Fruit fly (Drosophila melanogaster) whole organism, embryonic: ENCODE data around the gene Kyat.

Source experiments
- Awh ChIP-seq: fragments of 200-800 bp; sonication (Bioruptor generic); IDR thresholded peaks from 2 replicates; pipeline ENCODE4, ENCODE4 v1.3.6; 2022; ENCODE audit warnings: missing biosample characterization, missing genetic modification characterization
- Blimp-1 ChIP-seq: fragments of 200-800 bp; sonication (Bioruptor generic); optimal IDR thresholded peaks from 3 replicates; lab custom pipeline; 2018; ENCODE audit warnings: missing biosample characterization, missing genetic modification characterization, mild to moderate bottlenecking, moderate library complexity, missing genetic modification reagents
- CG11093 ChIP-seq: fragments of 200-800 bp; sonication (Bioruptor generic); IDR thresholded peaks from 3 replicates; pipeline ENCODE4 v1.3.6; 2022; ENCODE audit warnings: missing biosample characterization, missing genetic modification characterization
- CG11247 ChIP-seq: fragments of 200-800 bp; sonication (Bioruptor generic); IDR thresholded peaks from 2 replicates; pipeline ENCODE4 v1.3.6; 2022; ENCODE audit warnings: missing biosample characterization, missing genetic modification characterization
- CG11456 ChIP-seq: fragments of 200-800 bp; sonication (Bioruptor generic); IDR thresholded peaks from 3 replicates; pipeline ENCODE4 v1.3.6; 2022; ENCODE audit warnings: missing biosample characterization, missing genetic modification characterization
- CG12219 ChIP-seq: fragments of 200-800 bp; sonication (Bioruptor generic); optimal IDR thresholded peaks from 3 replicates; lab custom pipeline; 2018; ENCODE audit warnings: missing biosample characterization, mild to moderate bottlenecking, missing genetic modification characterization
- CG2678 ChIP-seq: fragments of 200-800 bp; sonication (Bioruptor generic); optimal IDR thresholded peaks from 3 replicates; lab custom pipeline; 2019; ENCODE audit warnings: missing biosample characterization, mild to moderate bottlenecking, missing genetic modification characterization, moderate library complexity
- CG32767 ChIP-seq: fragments of 200-800 bp; sonication (Bioruptor generic); IDR thresholded peaks from 2 replicates; pipeline ENCODE4 v1.3.6; 2022; ENCODE audit warnings: missing biosample characterization, missing genetic modification characterization
- CG34376 ChIP-seq: fragments of 200-800 bp; sonication (Bioruptor generic); optimal IDR thresholded peaks from 2 replicates; lab custom pipeline; 2018; ENCODE audit warnings: missing biosample characterization, mild to moderate bottlenecking, missing genetic modification characterization
- CG5245 ChIP-seq: fragments of 200-800 bp; sonication (Bioruptor generic); optimal IDR thresholded peaks from 3 replicates; lab custom pipeline; 2016; ENCODE audit warnings: missing biosample characterization, missing genetic modification characterization
- CG6272 ChIP-seq: fragments of 200-800 bp; sonication (Bioruptor generic); IDR thresholded peaks from 2 replicates; pipeline ENCODE4 v1.3.6; 2022; ENCODE audit warnings: missing biosample characterization, missing genetic modification characterization
- CG6689 ChIP-seq: fragments of 200-800 bp; sonication (Bioruptor generic); IDR thresholded peaks from 2 replicates; pipeline ENCODE4 v1.3.6; 2022; ENCODE audit warnings: missing biosample characterization, missing genetic modification characterization
- CG7357 ChIP-seq: fragments of 200-800 bp; sonication (Bioruptor generic); IDR thresholded peaks from 3 replicates; pipeline ENCODE4 v1.3.6; 2022; ENCODE audit warnings: missing biosample characterization, missing genetic modification characterization
- CG8290 ChIP-seq, 3 experiments: fragments of 200-800 bp; sonication (Bioruptor generic); optimal IDR thresholded peaks; 2 replicates each; lab custom pipeline; 2016 to 2019; ENCODE audit warnings: missing biosample characterization in 3 of 3, missing genetic modification characterization in 3 of 3, mild to moderate bottlenecking in 2 of 3, moderate library complexity in 1 of 3
- CG9215 ChIP-seq: fragments of 200-800 bp; sonication (Bioruptor generic); IDR thresholded peaks from 2 replicates; pipeline ENCODE4 v1.3.6; 2022; ENCODE audit warnings: missing biosample characterization, missing genetic modification characterization
- Ets65A ChIP-seq: fragments of 200-800 bp; sonication (Bioruptor generic); peaks from one replicate; lab custom pipeline; 2016; ENCODE audit warnings: missing biosample characterization, missing genetic modification characterization
- H2.0 ChIP-seq: fragments of 200-800 bp; sonication (Bioruptor generic); IDR thresholded peaks from 2 replicates; pipeline ENCODE4 v1.3.6; 2022; ENCODE audit warnings: missing biosample characterization, missing genetic modification characterization
- Hmx ChIP-seq: fragments of 200-800 bp; sonication (Bioruptor generic); optimal IDR thresholded peaks from 2 replicates; lab custom pipeline; 2016; ENCODE audit warnings: missing biosample characterization, missing genetic modification characterization
- Hr3 ChIP-seq: fragments of 200-800 bp; sonication (Bioruptor generic); optimal IDR thresholded peaks from 3 replicates; lab custom pipeline; 2016; ENCODE audit warnings: missing biosample characterization, missing genetic modification characterization
- Lim3 ChIP-seq: fragments of 200-800 bp; sonication (Bioruptor generic); IDR thresholded peaks from 2 replicates; pipeline ENCODE4 v1.3.6; 2022; ENCODE audit warnings: missing biosample characterization, missing genetic modification characterization
- Lpt ChIP-seq: fragments of >200 bp; optimal IDR thresholded peaks from 2 replicates; lab custom pipeline; 2018; ENCODE audit warnings: missing biosample characterization, missing genetic modification characterization
- Max ChIP-seq: fragments of 200-800 bp; sonication (Bioruptor generic); optimal IDR thresholded peaks from 2 replicates; lab custom pipeline; 2016; ENCODE audit warnings: missing biosample characterization, mild to moderate bottlenecking, missing genetic modification characterization
- Med ChIP-seq: fragments of 200-800 bp; sonication (Bioruptor generic); peaks from one replicate; lab custom pipeline; 2016; ENCODE audit warnings: missing biosample characterization, missing genetic modification characterization, mild to moderate bottlenecking, inconsistent platforms, moderate library complexity
- Meics ChIP-seq: fragments of 200-800 bp; sonication (Bioruptor generic); optimal IDR thresholded peaks from 2 replicates; lab custom pipeline; 2017; ENCODE audit warnings: missing biosample characterization, mild to moderate bottlenecking, missing genetic modification characterization
- Nf-YB ChIP-seq: fragments of 200-800 bp; sonication (Bioruptor generic); optimal IDR thresholded peaks from 3 replicates; lab custom pipeline; 2019; ENCODE audit warnings: missing biosample characterization, mild to moderate bottlenecking, missing genetic modification characterization, moderate library complexity
- Six4 ChIP-seq: fragments of 200-800 bp; sonication (Bioruptor generic); optimal IDR thresholded peaks from 2 replicates; lab custom pipeline; 2016; ENCODE audit warnings: missing biosample characterization, missing genetic modification characterization
- YL-1 ChIP-seq: fragments of 200-800 bp; sonication (Bioruptor generic); optimal IDR thresholded peaks from 3 replicates; lab custom pipeline; 2017; ENCODE audit warnings: missing biosample characterization, mild to moderate bottlenecking, missing genetic modification characterization
- ac ChIP-seq: fragments of 200-800 bp; sonication (Bioruptor generic); optimal IDR thresholded peaks from 3 replicates; lab custom pipeline; 2017; ENCODE audit warnings: missing biosample characterization, mild to moderate bottlenecking, missing genetic modification characterization
- bsh ChIP-seq, 2 experiments: fragments of 200-800 bp; sonication (Bioruptor generic); optimal IDR thresholded peaks; 2 replicates each; lab custom pipeline; 2017 to 2018; ENCODE audit warnings: mild to moderate bottlenecking in 2 of 2, missing biosample characterization in 2 of 2, missing genetic modification characterization in 2 of 2, moderate library complexity in 1 of 2
- cg ChIP-seq: fragments of 200-800 bp; sonication (Bioruptor generic); optimal IDR thresholded peaks from 3 replicates; lab custom pipeline; 2019; ENCODE audit warnings: missing biosample characterization, mild to moderate bottlenecking, missing genetic modification characterization, moderate library complexity
- chm ChIP-seq: fragments of 200-800 bp; sonication (Bioruptor generic); IDR thresholded peaks from 2 replicates; pipeline ENCODE4 v1.3.6; 2022; ENCODE audit warnings: missing biosample characterization, missing genetic modification characterization
- da ChIP-seq: fragments of 200-800 bp; sonication (Bioruptor generic); optimal IDR thresholded peaks from 2 replicates; lab custom pipeline; 2016; ENCODE audit warnings: missing biosample characterization, missing genetic modification characterization
- danr ChIP-seq: fragments of 200-800 bp; sonication (Bioruptor generic); IDR thresholded peaks from 2 replicates; pipeline ENCODE4 v1.3.6; 2022; ENCODE audit warnings: missing biosample characterization, missing genetic modification characterization
- dm ChIP-seq: fragments of 200-800 bp; sonication (Bioruptor generic); optimal IDR thresholded peaks from 3 replicates; lab custom pipeline; 2016; ENCODE audit warnings: missing biosample characterization, missing genetic modification characterization
- emc ChIP-seq: fragments of 200-800 bp; sonication (Bioruptor generic); optimal IDR thresholded peaks from 2 replicates; lab custom pipeline; 2016; ENCODE audit warnings: missing biosample characterization, missing genetic modification characterization
- exex ChIP-seq: fragments of 200-800 bp; sonication (Bioruptor generic); optimal IDR thresholded peaks from 4 replicates; lab custom pipeline; 2018; ENCODE audit warnings: missing biosample characterization, mild to moderate bottlenecking, missing genetic modification characterization, moderate library complexity
- hbn ChIP-seq: fragments of 200-800 bp; sonication (Bioruptor generic); IDR thresholded peaks from 2 replicates; pipeline ENCODE4 v1.3.6; 2022; ENCODE audit warnings: missing biosample characterization, missing genetic modification characterization; ENCODE audit not compliant: partially characterized antibody
- her ChIP-seq: fragments of 200-800 bp; sonication (Bioruptor generic); optimal IDR thresholded peaks from 2 replicates; lab custom pipeline; 2016; ENCODE audit warnings: missing biosample characterization, missing genetic modification characterization
- hkb ChIP-seq, 2 experiments: fragments of 200-800 bp in 1 of 2; fragments of >200 bp in 1 of 2; sonication (Bioruptor generic) in 1 of 2; IDR thresholded peaks in 1 of 2; optimal IDR thresholded peaks in 1 of 2; 2 replicates each; pipeline versions ENCODE4 v1.3.6 to Lab custom; 2017 to 2022; ENCODE audit warnings: missing biosample characterization in 1 of 2, missing genetic modification characterization in 1 of 2
- mam ChIP-seq: fragments of 200-800 bp; sonication (Bioruptor generic); optimal IDR thresholded peaks from 3 replicates; lab custom pipeline; 2016; ENCODE audit warnings: missing biosample characterization, missing genetic modification characterization
- otp ChIP-seq: fragments of 200-800 bp; sonication (Bioruptor generic); IDR thresholded peaks from 3 replicates; pipeline ENCODE4, ENCODE4 v1.3.6; 2022; ENCODE audit warnings: missing biosample characterization, missing genetic modification characterization
- prd ChIP-seq, 3 experiments: fragments of >200 bp in 2 of 3; fragments of 200-800 bp in 1 of 3; sonication (Bioruptor generic) in 1 of 3; optimal IDR thresholded peaks in 2 of 3; IDR thresholded peaks in 1 of 3; 2 replicates in 2 of 3; 3 replicates in 1 of 3; pipeline versions ENCODE4 v1.3.6 to Lab custom; 2017 to 2022; ENCODE audit warnings: missing biosample characterization in 1 of 3, missing genetic modification characterization in 1 of 3
- sc ChIP-seq, 3 experiments: fragments of >200 bp in 2 of 3; fragments of 200-800 bp in 1 of 3; sonication (Bioruptor generic) in 1 of 3; optimal IDR thresholded peaks; 2 replicates in 2 of 3; 3 replicates in 1 of 3; lab custom pipeline; 2017; ENCODE audit warnings: mild to moderate bottlenecking in 1 of 3, missing biosample characterization in 1 of 3, missing genetic modification characterization in 1 of 3, missing genetic modification reagents in 1 of 3
- sens-2 ChIP-seq: fragments of 200-800 bp; sonication (Bioruptor generic); IDR thresholded peaks from 2 replicates; pipeline ENCODE4 v1.3.6; 2022; ENCODE audit warnings: missing biosample characterization, missing genetic modification characterization
- so ChIP-seq: fragments of 200-800 bp; sonication (Bioruptor generic); IDR thresholded peaks from 3 replicates; pipeline ENCODE4 v1.3.6; 2022; ENCODE audit warnings: missing biosample characterization, missing genetic modification characterization
- trem ChIP-seq: fragments of 200-800 bp; optimal IDR thresholded peaks from 3 replicates; lab custom pipeline; 2019; ENCODE audit warnings: missing biosample characterization, mild to moderate bottlenecking, missing genetic modification characterization, moderate library complexity
- tup ChIP-seq: fragments of 200-800 bp; sonication (Bioruptor generic); optimal IDR thresholded peaks from 2 replicates; lab custom pipeline; 2016; ENCODE audit warnings: missing biosample characterization, mild to moderate bottlenecking, missing genetic modification characterization, moderate library complexity
- zen2 ChIP-seq: fragments of 200-800 bp; sonication (Bioruptor generic); IDR thresholded peaks from 3 replicates; pipeline ENCODE4 v1.3.6; 2022; ENCODE audit warnings: missing biosample characterization, missing genetic modification characterization; ENCODE audit not compliant: partially characterized antibody
- zf30C ChIP-seq: fragments of 200-800 bp; sonication (Bioruptor generic); optimal IDR thresholded peaks from 3 replicates; lab custom pipeline; 2018; ENCODE audit warnings: missing biosample characterization, mild to moderate bottlenecking, missing genetic modification characterization

Gene Kyat

DNA sequence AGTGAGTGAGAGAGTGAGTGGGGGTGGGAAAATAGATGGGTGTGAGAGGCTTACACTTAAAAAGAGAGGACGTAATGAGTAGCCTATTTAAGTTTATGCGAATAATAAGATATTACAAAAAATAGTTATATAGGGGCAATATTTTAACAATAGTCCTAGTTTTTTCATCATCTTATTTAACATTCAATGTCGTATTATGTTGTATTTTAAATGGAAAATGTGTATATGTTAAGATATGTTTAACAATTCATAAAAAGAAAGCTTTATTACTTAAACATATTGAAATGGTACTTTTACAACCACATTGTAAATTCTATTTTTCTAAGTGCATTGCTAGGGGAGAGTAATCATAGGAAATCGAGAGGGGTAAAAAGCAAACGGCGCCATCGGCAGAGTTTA is 48.3 kb downstream of the Kyat start (continued):
- TF ChIP-seq sc (optimal IDR thresholded peaks at IDR 0.05; lab: Kevin White, UChicago) = no peak
- peak; percentile 39 for TF ChIP-seq sc (GFP tag; optimal IDR thresholded peaks at IDR 0.05; lab: Kevin White, UChicago)
- TF ChIP-seq CG8290 (GFP tag; optimal IDR thresholded peaks at IDR 0.05; lab: Kevin White, UChicago) = peak; percentile 19
- no peak for TF ChIP-seq CG8290 (tag; optimal IDR thresholded peaks at IDR 0.05; lab: Kevin White, UChicago)
- peak; percentile 81 for TF ChIP-seq Meics (GFP tag; lab: Kevin White, UChicago)
- TF ChIP-seq Med (GFP tag; lab: Kevin White, UChicago) = no peak
- TF ChIP-seq her = no peak
- peak; percentile 35 for TF ChIP-seq Blimp-1 (GFP tag; lab: Kevin White, UChicago)
- TF ChIP-seq CG6272 (GFP tag; lab: Robert Waterston, UW) = no peak
- no peak for TF ChIP-seq danr (GFP tag; lab: Robert Waterston, UW)
- peak; percentile 39 for TF ChIP-seq mam (GFP tag; lab: Kevin White, UChicago)
- peak; percentile 48; the same call in 1 of the 2 replicates for TF ChIP-seq CG32767
- TF ChIP-seq otp (GFP tag; lab: Robert Waterston, UW) = no peak
- no peak for TF ChIP-seq emc (GFP tag; lab: Kevin White, UChicago)
- TF ChIP-seq CG2678 (tag; lab: Kevin White, UChicago) = peak; percentile 93
- peak; percentile 46; the same call in 1 of the 2 replicates for TF ChIP-seq CG6689 (GFP tag; lab: Robert Waterston, UW)
- TF ChIP-seq bsh (GFP tag; optimal IDR thresholded peaks at IDR 0.05; lab: Kevin White, UChicago) = peak in 1 of 2 experiments; percentile 83
- no peak for TF ChIP-seq Ets65A (GFP tag; lab: Kevin White, UChicago)
- peak; percentile 65 for TF ChIP-seq trem (tag; lab: Kevin White, UChicago)
- peak; percentile 8 for TF ChIP-seq CG5245 (GFP tag; lab: Kevin White, UChicago)
- TF ChIP-seq dm (GFP tag; lab: Kevin White, UChicago) = no peak
- peak; percentile 63 for TF ChIP-seq Nf-YB
- peak; percentile 54; the same call in 1 of the 2 replicates for TF ChIP-seq CG9215
- no peak for TF ChIP-seq Lim3 (GFP tag; lab: Robert Waterston, UW)
- no peak for TF ChIP-seq prd (optimal IDR thresholded peaks at IDR 0.05; lab: Kevin White, UChicago)
- TF ChIP-seq prd (GFP tag; IDR thresholded peaks at IDR 0.05; lab: Robert Waterston, UW) = peak; percentile 59
- TF ChIP-seq so (GFP tag; lab: Robert Waterston, UW) = no peak
- TF ChIP-seq cg (GFP tag; lab: Kevin White, UChicago) = no peak
- 0 out of 2 replicates have a peak, but pooled peaks have one; percentile 9 for TF ChIP-seq sens-2 (GFP tag; lab: Robert Waterston, UW)
- TF ChIP-seq CG11093 (GFP tag; lab: Robert Waterston, UW) = no peak
- TF ChIP-seq chm = no peak
- peak; percentile 24 for TF ChIP-seq YL-1 (GFP tag; lab: Kevin White, UChicago)

- no peak for TF ChIP-seq Lpt (GFP tag; lab: Kevin White, UChicago)
- TF ChIP-seq Hmx = no peak
- TF ChIP-seq CG11456 (GFP tag; lab: Robert Waterston, UW) = no peak
- no peak for TF ChIP-seq Hr3
- TF ChIP-seq tup (GFP tag; lab: Kevin White, UChicago) = no peak
- no peak for TF ChIP-seq hkb (optimal IDR thresholded peaks at IDR 0.05; lab: Kevin White, UChicago)
- no peak for TF ChIP-seq hkb (GFP tag; IDR thresholded peaks at IDR 0.05; lab: Robert Waterston, UW)
- TF ChIP-seq her = peak; percentile 10
- TF ChIP-seq Six4 (GFP tag; lab: Kevin White, UChicago) = no peak
- TF ChIP-seq Awh (GFP tag; lab: Robert Waterston, UW) = no peak
- TF ChIP-seq hbn = peak; percentile 48
- no peak for TF ChIP-seq CG12219 (GFP tag; lab: Kevin White, UChicago)
- TF ChIP-seq da (GFP tag; lab: Kevin White, UChicago) = no peak
- no peak for TF ChIP-seq exex (tag; lab: Kevin White, UChicago)
- no peak for TF ChIP-seq zen2 (GFP tag; lab: Robert Waterston, UW)
- TF ChIP-seq ac (GFP tag; lab: Kevin White, UChicago) = no peak
- TF ChIP-seq CG7357 (GFP tag; lab: Robert Waterston, UW) = no peak
- no peak for TF ChIP-seq CG34376 (GFP tag; lab: Kevin White, UChicago)
- TF ChIP-seq CG11247 = no peak
- TF ChIP-seq H2.0 (GFP tag; lab: Robert Waterston, UW) = no peak
- TF ChIP-seq Max (GFP tag; lab: Kevin White, UChicago) = no peak
- TF ChIP-seq zf30C (GFP tag; lab: Kevin White, UChicago) = no peak
Measured at dm6 chr3R:11773325-11773998, 48.8 kb downstream of the Kyat start.
